Fruit fly (Drosophila melanogaster) whole organism, embryonic: Measurements from ENCODE around the gene bma.

Experiments used
- Atf-2 ChIP-seq: fragments of 200-800 bp; sonication (Bioruptor generic); optimal IDR thresholded peaks from 2 replicates; lab custom pipeline; 2016; ENCODE audit warnings: missing biosample characterization, missing genetic modification characterization
- Blimp-1 ChIP-seq: fragments of 200-800 bp; sonication (Bioruptor generic); optimal IDR thresholded peaks from 3 replicates; lab custom pipeline; 2018; ENCODE audit warnings: missing biosample characterization, missing genetic modification characterization, mild to moderate bottlenecking, moderate library complexity, missing genetic modification reagents
- CG10209 ChIP-seq: fragments of 200-800 bp; sonication (Bioruptor generic); optimal IDR thresholded peaks from 3 replicates; lab custom pipeline; 2017; ENCODE audit warnings: missing biosample characterization, mild to moderate bottlenecking, missing genetic modification characterization, missing genetic modification reagents
- CG10267 ChIP-seq: fragments of 200-800 bp; sonication (Bioruptor generic); optimal IDR thresholded peaks from 2 replicates; lab custom pipeline; 2018; ENCODE audit warnings: missing biosample characterization, mild to moderate bottlenecking, missing genetic modification characterization, moderate library complexity
- CG12942 ChIP-seq: fragments of 200-800 bp; sonication (Bioruptor generic); optimal IDR thresholded peaks from 3 replicates; lab custom pipeline; 2016; ENCODE audit warnings: missing biosample characterization, missing genetic modification characterization
- CG13775 ChIP-seq: fragments of 200-800 bp; sonication (Bioruptor generic); optimal IDR thresholded peaks from 3 replicates; lab custom pipeline; 2017; ENCODE audit warnings: missing biosample characterization, mild to moderate bottlenecking, missing genetic modification characterization
- CG1792 ChIP-seq: fragments of 200-800 bp; sonication (Bioruptor generic); optimal IDR thresholded peaks from 2 replicates; lab custom pipeline; 2016; ENCODE audit warnings: missing biosample characterization, missing genetic modification characterization
- CG2199 ChIP-seq: fragments of 200-800 bp; sonication (Bioruptor generic); IDR thresholded peaks from 3 replicates; pipeline ENCODE4 v1.3.6; 2022; ENCODE audit warnings: missing biosample characterization, missing genetic modification characterization
- CG31365 ChIP-seq: fragments of 200-800 bp; sonication (Bioruptor generic); optimal IDR thresholded peaks from 2 replicates; lab custom pipeline; 2018; ENCODE audit warnings: missing biosample characterization, mild to moderate bottlenecking, missing genetic modification characterization
- CG32772 ChIP-seq: fragments of 200-800 bp; sonication (Bioruptor generic); IDR thresholded peaks from 2 replicates; pipeline ENCODE4 v1.3.6; 2022; ENCODE audit warnings: missing biosample characterization, missing genetic modification characterization
- CG34376 ChIP-seq: fragments of 200-800 bp; sonication (Bioruptor generic); optimal IDR thresholded peaks from 2 replicates; lab custom pipeline; 2018; ENCODE audit warnings: missing biosample characterization, mild to moderate bottlenecking, missing genetic modification characterization
- CG3726 ChIP-seq: fragments of 200-800 bp; sonication (Bioruptor generic); IDR thresholded peaks from 3 replicates; pipeline ENCODE4, ENCODE4 v1.3.6; 2022; ENCODE audit warnings: missing biosample characterization, missing genetic modification characterization
- CG4282 ChIP-seq: fragments of 200-800 bp; sonication (Bioruptor generic); optimal IDR thresholded peaks from 2 replicates; lab custom pipeline; 2016; ENCODE audit warnings: missing biosample characterization, missing genetic modification characterization
- CG6683 ChIP-seq: fragments of 200-800 bp; sonication (Bioruptor generic); optimal IDR thresholded peaks from 2 replicates; lab custom pipeline; 2017; ENCODE audit warnings: missing biosample characterization, mild to moderate bottlenecking, missing genetic modification characterization, missing genetic modification reagents
- CG6791 ChIP-seq: fragments of 200-800 bp; sonication (Bioruptor generic); IDR thresholded peaks from 3 replicates; pipeline ENCODE4 v1.3.6; 2022; ENCODE audit warnings: missing biosample characterization, missing genetic modification characterization; ENCODE audit not compliant: partially characterized antibody
- CG7786 ChIP-seq: fragments of 200-800 bp; sonication (Bioruptor generic); optimal IDR thresholded peaks from 2 replicates; lab custom pipeline; 2016; ENCODE audit warnings: missing biosample characterization, missing genetic modification characterization
- CG8478 ChIP-seq: fragments of >200 bp; optimal IDR thresholded peaks from 2 replicates; lab custom pipeline; 2018
- CG9215 ChIP-seq: fragments of 200-800 bp; sonication (Bioruptor generic); IDR thresholded peaks from 2 replicates; pipeline ENCODE4 v1.3.6; 2022; ENCODE audit warnings: missing biosample characterization, missing genetic modification characterization
- CG9817 ChIP-seq: fragments of 200-800 bp; sonication (Bioruptor generic); optimal IDR thresholded peaks from 2 replicates; lab custom pipeline; 2018; ENCODE audit warnings: missing biosample characterization, mild to moderate bottlenecking, missing genetic modification characterization, moderate library complexity
- CkIIα-i1 ChIP-seq: fragments of 200-800 bp; sonication (Bioruptor generic); IDR thresholded peaks from 2 replicates; pipeline ENCODE4 v1.3.6; 2022; ENCODE audit warnings: missing biosample characterization, missing genetic modification characterization
- D19A ChIP-seq: fragments of 200-800 bp; optimal IDR thresholded peaks from 3 replicates; lab custom pipeline; 2019; ENCODE audit warnings: missing biosample characterization, mild to moderate bottlenecking, missing genetic modification characterization, moderate library complexity
- H2.0 ChIP-seq: fragments of 200-800 bp; sonication (Bioruptor generic); IDR thresholded peaks from 2 replicates; pipeline ENCODE4 v1.3.6; 2022; ENCODE audit warnings: missing biosample characterization, missing genetic modification characterization
- HLH54F ChIP-seq: fragments of 200-800 bp; sonication (Bioruptor generic); optimal IDR thresholded peaks from 3 replicates; lab custom pipeline; 2016; ENCODE audit warnings: missing biosample characterization, missing genetic modification characterization
- HmgZ ChIP-seq: fragments of 200-800 bp; sonication (Bioruptor generic); optimal IDR thresholded peaks from 2 replicates; lab custom pipeline; 2018; ENCODE audit warnings: missing biosample characterization, mild to moderate bottlenecking, missing genetic modification characterization
- MESR4 ChIP-seq: fragments of 200-800 bp; sonication (Bioruptor generic); optimal IDR thresholded peaks from 2 replicates; lab custom pipeline; 2018; ENCODE audit warnings: missing biosample characterization, mild to moderate bottlenecking, missing genetic modification characterization, moderate library complexity
- Rfx ChIP-seq: fragments of 200-800 bp; sonication (Bioruptor generic); IDR thresholded peaks from 2 replicates; pipeline ENCODE4 v1.3.6; 2022; ENCODE audit warnings: missing biosample characterization, missing genetic modification characterization
- Taf1 ChIP-seq: fragments of 200-800 bp; sonication (Bioruptor generic); IDR thresholded peaks from 2 replicates; pipeline ENCODE4 v1.3.6; 2022; ENCODE audit warnings: missing biosample characterization, missing genetic modification characterization
- Tbp ChIP-seq: fragments of >200 bp; optimal IDR thresholded peaks from 2 replicates; lab custom pipeline; 2018; ENCODE audit warnings: missing biosample characterization, missing genetic modification characterization
- ac ChIP-seq: fragments of 200-800 bp; sonication (Bioruptor generic); optimal IDR thresholded peaks from 3 replicates; lab custom pipeline; 2017; ENCODE audit warnings: missing biosample characterization, mild to moderate bottlenecking, missing genetic modification characterization
- aop ChIP-seq: fragments of 200-800 bp; sonication (Bioruptor generic); IDR thresholded peaks from 2 replicates; pipeline ENCODE4 v1.3.6; 2022; ENCODE audit warnings: missing biosample characterization, missing genetic modification characterization
- ase ChIP-seq: fragments of 200-800 bp; sonication (Bioruptor generic); IDR thresholded peaks from 3 replicates; pipeline ENCODE4 v1.3.6; 2022; ENCODE audit warnings: missing biosample characterization, missing genetic modification characterization
- bab2 ChIP-seq: fragments of 200-800 bp; sonication (Bioruptor generic); optimal IDR thresholded peaks from 2 replicates; lab custom pipeline; 2016; ENCODE audit warnings: missing biosample characterization, missing genetic modification characterization
- bsh ChIP-seq, 2 experiments: fragments of 200-800 bp; sonication (Bioruptor generic); optimal IDR thresholded peaks; 2 replicates each; lab custom pipeline; 2017 to 2018; ENCODE audit warnings: mild to moderate bottlenecking in 2 of 2, missing biosample characterization in 2 of 2, missing genetic modification characterization in 2 of 2, moderate library complexity in 1 of 2
- cato ChIP-seq: fragments of 200-800 bp; sonication (Bioruptor generic); optimal IDR thresholded peaks from 2 replicates; lab custom pipeline; 2016; ENCODE audit warnings: missing biosample characterization, missing genetic modification characterization, borderline replicate concordance
- cg ChIP-seq: fragments of 200-800 bp; sonication (Bioruptor generic); optimal IDR thresholded peaks from 3 replicates; lab custom pipeline; 2019; ENCODE audit warnings: missing biosample characterization, mild to moderate bottlenecking, missing genetic modification characterization, moderate library complexity
- ci ChIP-seq: fragments of 200-800 bp; sonication (Bioruptor generic); IDR thresholded peaks from 3 replicates; pipeline ENCODE4 v1.3.6; 2022; ENCODE audit warnings: missing biosample characterization, missing genetic modification characterization
- da ChIP-seq: fragments of 200-800 bp; sonication (Bioruptor generic); optimal IDR thresholded peaks from 2 replicates; lab custom pipeline; 2016; ENCODE audit warnings: missing biosample characterization, missing genetic modification characterization
- disco-r ChIP-seq: fragments of 200-800 bp; sonication (Bioruptor generic); optimal IDR thresholded peaks from 2 replicates; lab custom pipeline; 2016; ENCODE audit warnings: missing biosample characterization, missing genetic modification characterization
- dysf ChIP-seq: fragments of 200-800 bp; sonication (Bioruptor generic); IDR thresholded peaks from 3 replicates; pipeline ENCODE4 v1.3.6; 2022; ENCODE audit warnings: missing biosample characterization, missing genetic modification characterization
- eve ChIP-seq, 2 experiments: fragments of >200 bp; optimal IDR thresholded peaks; 2 replicates each; lab custom pipeline; 2017; ENCODE audit warnings: missing biosample characterization in 2 of 2, missing genetic modification characterization in 2 of 2
- lbe ChIP-seq: fragments of 200-800 bp; sonication (Bioruptor generic); optimal IDR thresholded peaks from 2 replicates; lab custom pipeline; 2016; ENCODE audit warnings: missing biosample characterization, mild to moderate bottlenecking, missing genetic modification characterization
- lilli ChIP-seq: fragments of 200-800 bp; sonication (Bioruptor generic); optimal IDR thresholded peaks from 3 replicates; lab custom pipeline; 2016; ENCODE audit warnings: missing biosample characterization, missing genetic modification characterization
- oc ChIP-seq: fragments of 200-800 bp; sonication (Bioruptor generic); optimal IDR thresholded peaks from 2 replicates; lab custom pipeline; 2018; ENCODE audit warnings: missing biosample characterization, mild to moderate bottlenecking, missing genetic modification characterization, moderate library complexity
- onecut ChIP-seq: fragments of 200-800 bp; sonication (Bioruptor generic); IDR thresholded peaks from 2 replicates; pipeline ENCODE4 v1.3.6; 2022; ENCODE audit warnings: missing biosample characterization, missing genetic modification characterization
- otp ChIP-seq: fragments of 200-800 bp; sonication (Bioruptor generic); IDR thresholded peaks from 3 replicates; pipeline ENCODE4, ENCODE4 v1.3.6; 2022; ENCODE audit warnings: missing biosample characterization, missing genetic modification characterization
- sc ChIP-seq, 3 experiments: fragments of >200 bp in 2 of 3; fragments of 200-800 bp in 1 of 3; sonication (Bioruptor generic) in 1 of 3; optimal IDR thresholded peaks; 2 replicates in 2 of 3; 3 replicates in 1 of 3; lab custom pipeline; 2017; ENCODE audit warnings: mild to moderate bottlenecking in 1 of 3, missing biosample characterization in 1 of 3, missing genetic modification characterization in 1 of 3, missing genetic modification reagents in 1 of 3
- sd ChIP-seq: fragments of 200-800 bp; sonication (Bioruptor generic); optimal IDR thresholded peaks from 3 replicates; lab custom pipeline; 2018; ENCODE audit warnings: missing biosample characterization, mild to moderate bottlenecking, missing genetic modification characterization, moderate library complexity
- sens ChIP-seq: fragments of 200-800 bp; sonication (Bioruptor generic); peaks from one replicate; lab custom pipeline; 2016; ENCODE audit warnings: missing biosample characterization, missing genetic modification characterization
- sqz ChIP-seq: fragments of 200-800 bp; sonication (Bioruptor generic); optimal IDR thresholded peaks from 3 replicates; lab custom pipeline; 2018; ENCODE audit warnings: missing biosample characterization, mild to moderate bottlenecking, missing genetic modification characterization
- tio ChIP-seq: fragments of 200-800 bp; sonication (Bioruptor generic); optimal IDR thresholded peaks from 2 replicates; lab custom pipeline; 2017; ENCODE audit warnings: missing biosample characterization, missing genetic modification characterization, inconsistent platforms
- toy ChIP-seq: fragments of 200-800 bp; sonication (Bioruptor generic); IDR thresholded peaks from 2 replicates; pipeline ENCODE4 v1.3.6; 2022; ENCODE audit warnings: missing biosample characterization, missing genetic modification characterization

Gene bma

dm6 chr3L:9899046-9899659 is 8.8 kb upstream of the bma start, which contains the start of gene nudE (continued):
- TF ChIP-seq CG4282 (GFP tag; lab: Kevin White, UChicago) (peak; percentile 50), H2.0 (GFP tag; lab: Robert Waterston, UW) (no peak), toy (GFP tag; lab: Robert Waterston, UW) (no peak), HmgZ (peak; percentile 10), HLH54F (GFP tag; lab: Kevin White, UChicago) (peak; percentile 59), ac (GFP tag; lab: Kevin White, UChicago) (no peak), CG31365 (tag; lab: Kevin White, UChicago) (no peak), CG8478 (no peak), eve (GFP tag; optimal IDR thresholded peaks at IDR 0.05; lab: Kevin White, UChicago) (no peak), CG7786 (GFP tag; lab: Kevin White, UChicago) (no peak), CG13775 (no peak), otp (GFP tag; lab: Robert Waterston, UW) (no peak), cg (GFP tag; lab: Kevin White, UChicago) (peak; percentile 11), CG9817 (tag; lab: Kevin White, UChicago) (peak; percentile 32), sqz (no peak), CG1792 (GFP tag; lab: Kevin White, UChicago) (no peak), lbe (GFP tag; lab: Kevin White, UChicago) (peak; percentile 26), aop (no peak), Atf-2 (GFP tag; lab: Kevin White, UChicago) (no peak), disco-r (GFP tag; lab: Kevin White, UChicago) (no peak), CG6683 (GFP tag; lab: Kevin White, UChicago) (no peak), tio (no peak), CG2199 (GFP tag; lab: Robert Waterston, UW) (no peak), CG34376 (peak; percentile 45), CG10267 (peak; percentile 91), CG10209 (GFP tag; lab: Kevin White, UChicago) (no peak), lilli (GFP tag; lab: Kevin White, UChicago) (peak; percentile 27), dysf (GFP tag; lab: Robert Waterston, UW) (0 out of 3 replicates have a peak, but pooled peaks have one; percentile 7), CG12942 (GFP tag; lab: Kevin White, UChicago) (no peak), cato (GFP tag; lab: Kevin White, UChicago) (no peak), MESR4 (GFP tag; lab: Kevin White, UChicago) (peak; percentile 84), CG6791 (no peak), sens (peak; percentile 87), CG9215 (GFP tag; lab: Robert Waterston, UW) (no peak), da (GFP tag; lab: Kevin White, UChicago) (peak; percentile 2), CkIIα-i1 (GFP tag; lab: Robert Waterston, UW) (no peak), oc (no peak), bsh (GFP tag; optimal IDR thresholded peaks at IDR 0.05; lab: Kevin White, UChicago) (no peak), sd (tag; lab: Kevin White, UChicago) (no peak), Taf1 (GFP tag; lab: Robert Waterston, UW) (no peak), CG32772 (GFP tag; lab: Robert Waterston, UW) (no peak), sc (optimal IDR thresholded peaks at IDR 0.05; lab: Kevin White, UChicago) (no peak), sc (GFP tag; optimal IDR thresholded peaks at IDR 0.05; lab: Kevin White, UChicago) (no peak), bab2 (GFP tag; lab: Kevin White, UChicago) (peak; percentile 18), CG3726 (GFP tag; lab: Robert Waterston, UW) (no peak), onecut (GFP tag; lab: Robert Waterston, UW) (no peak), Tbp (GFP tag; lab: Kevin White, UChicago) (peak; percentile 22), Rfx (GFP tag; lab: Robert Waterston, UW) (peak; percentile 70), D19A (tag; lab: Kevin White, UChicago) (no peak), ase (GFP tag; lab: Robert Waterston, UW) (no peak), ci (GFP tag; lab: Robert Waterston, UW) (no peak), Blimp-1 (GFP tag; lab: Kevin White, UChicago) (no peak)
